Fruit fly (Drosophila melanogaster) whole organism, embryonic: ENCODE measurements around the gene CG13898.

Source experiments
- ATbp ChIP-seq: fragments of 200-800 bp; sonication (Bioruptor generic); optimal IDR thresholded peaks from 2 replicates; lab custom pipeline; 2017; ENCODE audit warnings: missing biosample characterization, mild to moderate bottlenecking, missing genetic modification characterization, missing genetic modification reagents
- Antp ChIP-seq: fragments of 200-800 bp; sonication (Bioruptor generic); optimal IDR thresholded peaks from 3 replicates; lab custom pipeline; 2016; ENCODE audit warnings: missing biosample characterization, missing genetic modification characterization
- Asciz ChIP-seq: fragments of 200-800 bp; sonication (Bioruptor generic); optimal IDR thresholded peaks from 2 replicates; lab custom pipeline; 2017; ENCODE audit warnings: missing biosample characterization, mild to moderate bottlenecking, missing genetic modification characterization, missing genetic modification reagents
- CG10147 ChIP-seq: fragments of 200-800 bp; sonication (Bioruptor generic); optimal IDR thresholded peaks from 2 replicates; lab custom pipeline; 2019; ENCODE audit warnings: missing biosample characterization, mild to moderate bottlenecking, missing genetic modification characterization, moderate library complexity
- CG10267 ChIP-seq: fragments of 200-800 bp; sonication (Bioruptor generic); optimal IDR thresholded peaks from 2 replicates; lab custom pipeline; 2018; ENCODE audit warnings: missing biosample characterization, mild to moderate bottlenecking, missing genetic modification characterization, moderate library complexity
- CG11093 ChIP-seq: fragments of 200-800 bp; sonication (Bioruptor generic); IDR thresholded peaks from 3 replicates; pipeline ENCODE4 v1.3.6; 2022; ENCODE audit warnings: missing biosample characterization, missing genetic modification characterization
- CG11560 ChIP-seq: fragments of 200-800 bp; sonication (Bioruptor generic); IDR thresholded peaks from 3 replicates; pipeline ENCODE4 v1.3.6; 2022; ENCODE audit warnings: missing biosample characterization, missing genetic modification characterization
- CG11696 ChIP-seq: fragments of 200-800 bp; sonication (Bioruptor generic); IDR thresholded peaks from 2 replicates; pipeline ENCODE4 v1.3.6; 2022; ENCODE audit warnings: missing biosample characterization, missing genetic modification characterization
- CG12769 ChIP-seq: fragments of 200-800 bp; sonication (Bioruptor generic); optimal IDR thresholded peaks from 2 replicates; lab custom pipeline; 2019; ENCODE audit warnings: missing biosample characterization, mild to moderate bottlenecking, missing genetic modification characterization, moderate library complexity
- CG1602 ChIP-seq: fragments of 200-800 bp; sonication (Bioruptor generic); optimal IDR thresholded peaks from 3 replicates; lab custom pipeline; 2016; ENCODE audit warnings: missing biosample characterization, missing genetic modification characterization
- CG1603 ChIP-seq: fragments of 200-800 bp; sonication (Bioruptor generic); optimal IDR thresholded peaks from 2 replicates; lab custom pipeline; 2019; ENCODE audit warnings: missing biosample characterization, mild to moderate bottlenecking, missing genetic modification characterization, moderate library complexity
- CG1792 ChIP-seq: fragments of 200-800 bp; sonication (Bioruptor generic); optimal IDR thresholded peaks from 2 replicates; lab custom pipeline; 2016; ENCODE audit warnings: missing biosample characterization, missing genetic modification characterization
- CG2712 ChIP-seq: fragments of 200-800 bp; optimal IDR thresholded peaks from 3 replicates; lab custom pipeline; 2019; ENCODE audit warnings: missing biosample characterization, mild to moderate bottlenecking, missing genetic modification characterization, moderate library complexity
- CG31365 ChIP-seq: fragments of 200-800 bp; sonication (Bioruptor generic); optimal IDR thresholded peaks from 2 replicates; lab custom pipeline; 2018; ENCODE audit warnings: missing biosample characterization, mild to moderate bottlenecking, missing genetic modification characterization
- CG32772 ChIP-seq: fragments of 200-800 bp; sonication (Bioruptor generic); IDR thresholded peaks from 2 replicates; pipeline ENCODE4 v1.3.6; 2022; ENCODE audit warnings: missing biosample characterization, missing genetic modification characterization
- CG4820 ChIP-seq: fragments of 200-800 bp; sonication (Bioruptor generic); optimal IDR thresholded peaks from 3 replicates; lab custom pipeline; 2016; ENCODE audit warnings: missing biosample characterization, missing genetic modification characterization
- CG6683 ChIP-seq: fragments of 200-800 bp; sonication (Bioruptor generic); optimal IDR thresholded peaks from 2 replicates; lab custom pipeline; 2017; ENCODE audit warnings: missing biosample characterization, mild to moderate bottlenecking, missing genetic modification characterization, missing genetic modification reagents
- CG7357 ChIP-seq: fragments of 200-800 bp; sonication (Bioruptor generic); IDR thresholded peaks from 3 replicates; pipeline ENCODE4 v1.3.6; 2022; ENCODE audit warnings: missing biosample characterization, missing genetic modification characterization
- CG7839 ChIP-seq: fragments of 200-800 bp; sonication (Bioruptor generic); optimal IDR thresholded peaks from 3 replicates; lab custom pipeline; 2018; ENCODE audit warnings: missing biosample characterization, mild to moderate bottlenecking, missing genetic modification characterization, moderate library complexity
- CG8765 ChIP-seq: fragments of 200-800 bp; sonication (Bioruptor generic); IDR thresholded peaks from 2 replicates; pipeline ENCODE4 v1.3.6; 2022; ENCODE audit warnings: missing biosample characterization, missing genetic modification characterization
- Eip74EF ChIP-seq, 2 experiments: fragments of 200-800 bp in 1 of 2; fragments of >200 bp in 1 of 2; sonication (Bioruptor generic) in 1 of 2; optimal IDR thresholded peaks; 2 replicates each; lab custom pipeline; 2017 to 2019; ENCODE audit warnings: missing biosample characterization in 2 of 2, missing genetic modification characterization in 2 of 2, mild to moderate bottlenecking in 1 of 2, moderate library complexity in 1 of 2
- GATAe ChIP-seq: fragments of 200-800 bp; sonication (Bioruptor generic); conservative IDR thresholded peaks from 2 replicates; pipeline ENCODE4 v1.3.6; 2022; ENCODE audit warnings: missing biosample characterization, missing genetic modification characterization
- Gsc ChIP-seq: fragments of 200-800 bp; sonication (Bioruptor generic); IDR thresholded peaks from 2 replicates; pipeline ENCODE4 v1.3.6; 2022; ENCODE audit warnings: missing biosample characterization, missing genetic modification characterization
- H2.0 ChIP-seq: fragments of 200-800 bp; sonication (Bioruptor generic); IDR thresholded peaks from 2 replicates; pipeline ENCODE4 v1.3.6; 2022; ENCODE audit warnings: missing biosample characterization, missing genetic modification characterization
- Hr3 ChIP-seq: fragments of 200-800 bp; sonication (Bioruptor generic); optimal IDR thresholded peaks from 3 replicates; lab custom pipeline; 2016; ENCODE audit warnings: missing biosample characterization, missing genetic modification characterization
- Hsf ChIP-seq: fragments of 200-800 bp; sonication (Bioruptor generic); optimal IDR thresholded peaks from 3 replicates; lab custom pipeline; 2016; ENCODE audit warnings: missing biosample characterization, missing genetic modification characterization
- Lim3 ChIP-seq: fragments of 200-800 bp; sonication (Bioruptor generic); IDR thresholded peaks from 2 replicates; pipeline ENCODE4 v1.3.6; 2022; ENCODE audit warnings: missing biosample characterization, missing genetic modification characterization
- Nf-YC ChIP-seq: fragments of 200-800 bp; optimal IDR thresholded peaks from 3 replicates; lab custom pipeline; 2019; ENCODE audit warnings: missing biosample characterization, mild to moderate bottlenecking, missing genetic modification characterization, moderate library complexity
- PHDP ChIP-seq: fragments of 200-800 bp; sonication (Bioruptor generic); optimal IDR thresholded peaks from 3 replicates; lab custom pipeline; 2018; ENCODE audit warnings: missing biosample characterization, mild to moderate bottlenecking, missing genetic modification characterization, moderate library complexity
- Sox100B ChIP-seq: fragments of 200-800 bp; sonication (Bioruptor generic); optimal IDR thresholded peaks from 3 replicates; lab custom pipeline; 2018; ENCODE audit warnings: missing biosample characterization, mild to moderate bottlenecking, missing genetic modification characterization
- btn ChIP-seq: fragments of 200-800 bp; sonication (Bioruptor generic); optimal IDR thresholded peaks from 2 replicates; lab custom pipeline; 2016; ENCODE audit warnings: missing biosample characterization, missing genetic modification characterization
- ci ChIP-seq: fragments of 200-800 bp; sonication (Bioruptor generic); IDR thresholded peaks from 3 replicates; pipeline ENCODE4 v1.3.6; 2022; ENCODE audit warnings: missing biosample characterization, missing genetic modification characterization
- corto ChIP-seq: fragments of 200-800 bp; sonication (Bioruptor generic); optimal IDR thresholded peaks from 2 replicates; lab custom pipeline; 2016; ENCODE audit warnings: missing biosample characterization, mild to moderate bottlenecking, missing genetic modification characterization, moderate library complexity
- disco-r ChIP-seq: fragments of 200-800 bp; sonication (Bioruptor generic); optimal IDR thresholded peaks from 2 replicates; lab custom pipeline; 2016; ENCODE audit warnings: missing biosample characterization, missing genetic modification characterization
- dysf ChIP-seq: fragments of 200-800 bp; sonication (Bioruptor generic); IDR thresholded peaks from 3 replicates; pipeline ENCODE4 v1.3.6; 2022; ENCODE audit warnings: missing biosample characterization, missing genetic modification characterization
- grau ChIP-seq: fragments of 200-800 bp; optimal IDR thresholded peaks from 3 replicates; lab custom pipeline; 2019; ENCODE audit warnings: missing biosample characterization, mild to moderate bottlenecking, missing genetic modification characterization, moderate library complexity
- hb ChIP-seq: fragments of 200-800 bp; sonication (Bioruptor generic); IDR thresholded peaks from 3 replicates; pipeline ENCODE4 v1.3.6; 2022; ENCODE audit warnings: missing biosample characterization, missing genetic modification characterization; ENCODE audit not compliant: partially characterized antibody
- klu ChIP-seq: fragments of 200-800 bp; sonication (Bioruptor generic); IDR thresholded peaks from 2 replicates; pipeline ENCODE4 v1.3.6; 2022; ENCODE audit warnings: missing biosample characterization, missing genetic modification characterization
- kni ChIP-seq: fragments of 200-800 bp; sonication (Bioruptor generic); optimal IDR thresholded peaks from 3 replicates; lab custom pipeline; 2017; ENCODE audit warnings: mild to moderate bottlenecking, missing biosample characterization, missing genetic modification reagents, missing genetic modification characterization
- lmd ChIP-seq: fragments of 200-800 bp; sonication (Bioruptor generic); IDR thresholded peaks from 2 replicates; pipeline ENCODE4 v1.3.6; 2022; ENCODE audit warnings: missing biosample characterization, missing genetic modification characterization
- lov ChIP-seq, 2 experiments: fragments of 200-800 bp in 1 of 2; fragments of >200 bp in 1 of 2; sonication (Bioruptor generic) in 1 of 2; IDR thresholded peaks in 1 of 2; optimal IDR thresholded peaks in 1 of 2; 2 replicates in 1 of 2; 3 replicates in 1 of 2; pipeline versions ENCODE4 v1.3.6 to Lab custom; 2017 to 2022; ENCODE audit warnings: missing biosample characterization in 1 of 2, missing genetic modification characterization in 1 of 2
- nmo ChIP-seq: fragments of 200-800 bp; sonication (Bioruptor generic); optimal IDR thresholded peaks from 2 replicates; lab custom pipeline; 2018; ENCODE audit warnings: missing biosample characterization, mild to moderate bottlenecking, missing genetic modification characterization, moderate library complexity
- odd ChIP-seq: fragments of 200-800 bp; sonication (Bioruptor generic); optimal IDR thresholded peaks from 2 replicates; lab custom pipeline; 2017; ENCODE audit warnings: missing biosample characterization, mild to moderate bottlenecking, missing genetic modification characterization
- p53 ChIP-seq: fragments of 200-800 bp; sonication (Bioruptor generic); optimal IDR thresholded peaks from 2 replicates; lab custom pipeline; 2016; ENCODE audit warnings: missing biosample characterization, missing genetic modification characterization
- pho ChIP-seq: fragments of 200-800 bp; sonication (Bioruptor generic); optimal IDR thresholded peaks from 2 replicates; lab custom pipeline; 2016; ENCODE audit warnings: missing biosample characterization, missing genetic modification characterization
- pita ChIP-seq: fragments of 200-800 bp; sonication (Bioruptor generic); optimal IDR thresholded peaks from 2 replicates; lab custom pipeline; 2017; ENCODE audit warnings: missing biosample characterization, mild to moderate bottlenecking, missing genetic modification characterization
- psq ChIP-seq: fragments of 200-800 bp; sonication (Bioruptor generic); optimal IDR thresholded peaks from 2 replicates; lab custom pipeline; 2017; ENCODE audit warnings: missing biosample characterization, missing genetic modification characterization
- rib ChIP-seq: fragments of 200-800 bp; sonication (Bioruptor generic); IDR thresholded peaks from 2 replicates; pipeline ENCODE4 v1.3.6; 2022; ENCODE audit warnings: missing biosample characterization, missing genetic modification characterization
- twi ChIP-seq: fragments of 200-800 bp; optimal IDR thresholded peaks from 2 replicates; lab custom pipeline; 2019; ENCODE audit warnings: missing biosample characterization, mild to moderate bottlenecking, missing genetic modification characterization, moderate library complexity
- wor ChIP-seq: fragments of 200-800 bp; sonication (Bioruptor generic); IDR thresholded peaks from 2 replicates; pipeline ENCODE4 v1.3.6; 2022; ENCODE audit warnings: missing biosample characterization, missing genetic modification characterization

CG13898 gene

DNA sequence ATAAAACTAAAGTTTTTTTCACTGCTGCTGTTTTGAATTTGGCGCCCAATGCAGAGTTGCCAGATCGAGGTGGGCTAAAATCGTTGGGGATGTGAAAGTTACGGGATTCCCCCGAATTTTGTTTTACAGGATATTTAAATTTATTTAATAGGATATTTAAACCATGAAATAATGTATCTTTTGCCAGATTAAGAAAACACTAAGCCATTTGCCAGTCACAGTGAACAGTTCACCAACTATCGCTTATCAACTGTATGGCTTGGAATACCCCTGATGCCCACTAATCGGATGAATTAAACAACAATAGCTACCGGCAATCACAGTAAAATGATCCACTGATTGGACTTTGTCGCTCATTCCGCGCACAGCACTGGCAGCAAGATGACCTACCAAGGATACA, 47.2 kb upstream of the CG13898 start, which contains the start of gene Dci (continued):
- peak; percentile 81 for TF ChIP-seq ci
- TF ChIP-seq wor (GFP tag; lab: Robert Waterston, UW), result peak; percentile 70
- TF ChIP-seq CG10147, result no peak
- peak; percentile 59 for TF ChIP-seq dysf
- no peak for TF ChIP-seq Sox100B
- TF ChIP-seq CG10267, result peak; percentile 73
- TF ChIP-seq Nf-YC, result no peak
- TF ChIP-seq CG1602 (GFP tag; lab: Kevin White, UChicago), result peak; percentile 71
- TF ChIP-seq CG11560 (tag; lab: Robert Waterston, UW), result no peak; the same call in 2 of the 3 replicates
- TF ChIP-seq CG8765 (GFP tag; lab: Robert Waterston, UW), result peak; percentile 50; the same call in 1 of the 2 replicates
- peak; percentile 37; the same call in 1 of the 2 replicates for TF ChIP-seq klu (GFP tag; lab: Robert Waterston, UW)
- TF ChIP-seq pho, result peak; percentile 47
- peak; percentile 68 for TF ChIP-seq CG2712
- peak; percentile 49 for TF ChIP-seq CG7839 (tag; lab: Kevin White, UChicago)
- peak; percentile 74 for TF ChIP-seq nmo (GFP tag; lab: Kevin White, UChicago)
- TF ChIP-seq CG7357, result peak; percentile 46; the same call in 1 of the 3 replicates
- TF ChIP-seq CG1792, result peak; percentile 47
- TF ChIP-seq CG11093, result peak; percentile 69; the same call in 2 of the 3 replicates
- no peak for TF ChIP-seq CG6683 (GFP tag; lab: Kevin White, UChicago)
- no peak for TF ChIP-seq PHDP (tag; lab: Kevin White, UChicago)
- peak; percentile 61; the same call in 2 of the 3 replicates for TF ChIP-seq hb (GFP tag; lab: Robert Waterston, UW)
- no peak for TF ChIP-seq p53
- TF ChIP-seq lmd, result peak; percentile 46; the same call in 1 of the 2 replicates
- no peak for TF ChIP-seq Asciz (GFP tag; lab: Kevin White, UChicago)
- TF ChIP-seq GATAe (GFP tag; lab: Robert Waterston, UW), result no peak
- TF ChIP-seq kni (GFP tag; lab: Kevin White, UChicago), result no peak
- TF ChIP-seq disco-r (GFP tag; lab: Kevin White, UChicago), result no peak
- TF ChIP-seq Hr3 (GFP tag; lab: Kevin White, UChicago), result peak; percentile 76
- TF ChIP-seq lov (optimal IDR thresholded peaks at IDR 0.05; lab: Kevin White, UChicago), result no peak
- 0 out of 3 replicates have a peak, but pooled peaks have one; percentile 12 for TF ChIP-seq lov (GFP tag; IDR thresholded peaks at IDR 0.05; lab: Robert Waterston, UW)
- TF ChIP-seq odd (GFP tag; lab: Kevin White, UChicago), result no peak
- TF ChIP-seq Gsc (GFP tag; lab: Robert Waterston, UW), result no peak
- peak; percentile 59 for TF ChIP-seq CG32772 (GFP tag; lab: Robert Waterston, UW)
- TF ChIP-seq grau (tag; lab: Kevin White, UChicago), result peak; percentile 71
- TF ChIP-seq CG12769 (tag; lab: Kevin White, UChicago), result no peak
- TF ChIP-seq btn (GFP tag; lab: Kevin White, UChicago), result no peak
- TF ChIP-seq Lim3 (GFP tag; lab: Robert Waterston, UW), result no peak
- TF ChIP-seq Hsf (GFP tag; lab: Kevin White, UChicago), result peak; percentile 84
- 0 out of 2 replicates have a peak, but pooled peaks have one; percentile 10 for TF ChIP-seq rib (GFP tag; lab: Robert Waterston, UW)
- TF ChIP-seq CG11696, result no peak
- TF ChIP-seq twi (tag; lab: Kevin White, UChicago), result no peak
- TF ChIP-seq Eip74EF (GFP tag; optimal IDR thresholded peaks at IDR 0.05; lab: Kevin White, UChicago), result no peak
- no peak for TF ChIP-seq CG31365 (tag; lab: Kevin White, UChicago)
- TF ChIP-seq ATbp, result peak; percentile 33
- TF ChIP-seq corto (GFP tag; lab: Kevin White, UChicago), result no peak
- TF ChIP-seq CG1603 (tag; lab: Kevin White, UChicago), result peak; percentile 82
- TF ChIP-seq H2.0, result peak; percentile 86
- TF ChIP-seq CG4820 (GFP tag; lab: Kevin White, UChicago), result peak; percentile 49
- peak; percentile 40 for TF ChIP-seq psq
- TF ChIP-seq pita (GFP tag; lab: Kevin White, UChicago), result no peak
- peak; percentile 65 for TF ChIP-seq Antp (GFP tag; lab: Kevin White, UChicago)
